Fruit fly (Drosophila melanogaster) whole organism, embryonic: Measurements from ENCODE around the gene CG14340.

ENCODE experiments used
- CG10267 ChIP-seq: fragments of 200-800 bp; sonication (Bioruptor generic); optimal IDR thresholded peaks from 2 replicates; lab custom pipeline; 2018; ENCODE audit warnings: missing biosample characterization, mild to moderate bottlenecking, missing genetic modification characterization, moderate library complexity
- CG11093 ChIP-seq: fragments of 200-800 bp; sonication (Bioruptor generic); IDR thresholded peaks from 3 replicates; pipeline ENCODE4 v1.3.6; 2022; ENCODE audit warnings: missing biosample characterization, missing genetic modification characterization
- CG11560 ChIP-seq: fragments of 200-800 bp; sonication (Bioruptor generic); IDR thresholded peaks from 3 replicates; pipeline ENCODE4 v1.3.6; 2022; ENCODE audit warnings: missing biosample characterization, missing genetic modification characterization
- CG12104 ChIP-seq: fragments of 200-800 bp; sonication (Bioruptor generic); optimal IDR thresholded peaks from 3 replicates; lab custom pipeline; 2016; ENCODE audit warnings: missing biosample characterization, missing genetic modification characterization
- CG13624 ChIP-seq: fragments of 200-800 bp; sonication (Bioruptor generic); optimal IDR thresholded peaks from 2 replicates; lab custom pipeline; 2016; ENCODE audit warnings: missing biosample characterization, missing genetic modification characterization
- CG15073 ChIP-seq: fragments of 200-800 bp; sonication (Bioruptor generic); optimal IDR thresholded peaks from 2 replicates; lab custom pipeline; 2016; ENCODE audit warnings: missing biosample characterization, missing genetic modification characterization
- CG15479 ChIP-seq: fragments of 200-800 bp; sonication (Bioruptor generic); optimal IDR thresholded peaks from 3 replicates; lab custom pipeline; 2019; ENCODE audit warnings: missing biosample characterization, mild to moderate bottlenecking, missing genetic modification characterization, moderate library complexity
- CG15601 ChIP-seq: fragments of 200-800 bp; sonication (Bioruptor generic); optimal IDR thresholded peaks from 3 replicates; lab custom pipeline; 2019; ENCODE audit warnings: missing biosample characterization, mild to moderate bottlenecking, missing genetic modification characterization, moderate library complexity
- CG1603 ChIP-seq: fragments of 200-800 bp; sonication (Bioruptor generic); optimal IDR thresholded peaks from 2 replicates; lab custom pipeline; 2019; ENCODE audit warnings: missing biosample characterization, mild to moderate bottlenecking, missing genetic modification characterization, moderate library complexity
- CG16863 ChIP-seq: fragments of 200-800 bp; sonication (Bioruptor generic); optimal IDR thresholded peaks from 3 replicates; lab custom pipeline; 2016; ENCODE audit warnings: missing biosample characterization, missing genetic modification characterization
- CG18764 ChIP-seq: fragments of 200-800 bp; sonication (Bioruptor generic); optimal IDR thresholded peaks from 3 replicates; lab custom pipeline; 2016; ENCODE audit warnings: missing biosample characterization, missing genetic modification characterization
- CG2129 ChIP-seq: fragments of 200-800 bp; sonication (Bioruptor generic); IDR thresholded peaks from 2 replicates; pipeline ENCODE4 v1.3.6; 2022; ENCODE audit warnings: missing biosample characterization, missing genetic modification characterization; ENCODE audit not compliant: partially characterized antibody
- CG2199 ChIP-seq: fragments of 200-800 bp; sonication (Bioruptor generic); IDR thresholded peaks from 3 replicates; pipeline ENCODE4 v1.3.6; 2022; ENCODE audit warnings: missing biosample characterization, missing genetic modification characterization
- CG2889 ChIP-seq: fragments of 200-800 bp; sonication (Bioruptor generic); IDR thresholded peaks from 3 replicates; pipeline ENCODE4 v1.3.6; 2022; ENCODE audit warnings: missing biosample characterization, missing genetic modification characterization
- CG30403 ChIP-seq: fragments of 200-800 bp; sonication (Bioruptor generic); optimal IDR thresholded peaks from 3 replicates; lab custom pipeline; 2016; ENCODE audit warnings: missing biosample characterization, missing genetic modification characterization
- CG32767 ChIP-seq: fragments of 200-800 bp; sonication (Bioruptor generic); IDR thresholded peaks from 2 replicates; pipeline ENCODE4 v1.3.6; 2022; ENCODE audit warnings: missing biosample characterization, missing genetic modification characterization
- CG4360 ChIP-seq: fragments of 200-800 bp; sonication (Bioruptor generic); IDR thresholded peaks from 2 replicates; pipeline ENCODE4 v1.3.6; 2022; ENCODE audit warnings: missing biosample characterization, missing genetic modification characterization
- CG4820 ChIP-seq: fragments of 200-800 bp; sonication (Bioruptor generic); optimal IDR thresholded peaks from 3 replicates; lab custom pipeline; 2016; ENCODE audit warnings: missing biosample characterization, missing genetic modification characterization
- CG9609 ChIP-seq: fragments of 200-800 bp; sonication (Bioruptor generic); optimal IDR thresholded peaks from 3 replicates; lab custom pipeline; 2016; ENCODE audit warnings: missing biosample characterization, missing genetic modification characterization
- D ChIP-seq, 2 experiments: fragments of 200-800 bp in 1 of 2; fragments of >200 bp in 1 of 2; sonication (Bioruptor generic) in 1 of 2; optimal IDR thresholded peaks; 2 replicates in 1 of 2; 3 replicates in 1 of 2; lab custom pipeline; 2017; ENCODE audit warnings: mild to moderate bottlenecking in 1 of 2, missing biosample characterization in 1 of 2, missing genetic modification characterization in 1 of 2, missing genetic modification reagents in 1 of 2
- D19A ChIP-seq: fragments of 200-800 bp; optimal IDR thresholded peaks from 3 replicates; lab custom pipeline; 2019; ENCODE audit warnings: missing biosample characterization, mild to moderate bottlenecking, missing genetic modification characterization, moderate library complexity
- Doc3 ChIP-seq: fragments of 200-800 bp; sonication (Bioruptor generic); IDR thresholded peaks from 3 replicates; pipeline ENCODE4 v1.3.6; 2022; ENCODE audit warnings: missing biosample characterization, missing genetic modification characterization; ENCODE audit not compliant: partially characterized antibody
- Hmx ChIP-seq: fragments of 200-800 bp; sonication (Bioruptor generic); optimal IDR thresholded peaks from 2 replicates; lab custom pipeline; 2016; ENCODE audit warnings: missing biosample characterization, missing genetic modification characterization
- Hsf ChIP-seq: fragments of 200-800 bp; sonication (Bioruptor generic); optimal IDR thresholded peaks from 3 replicates; lab custom pipeline; 2016; ENCODE audit warnings: missing biosample characterization, missing genetic modification characterization
- MTF-1 ChIP-seq: fragments of 200-800 bp; sonication (Bioruptor generic); optimal IDR thresholded peaks from 2 replicates; lab custom pipeline; 2018; ENCODE audit warnings: missing biosample characterization, mild to moderate bottlenecking, missing genetic modification characterization, borderline replicate concordance
- Ssrp ChIP-seq: fragments of 200-800 bp; sonication (Bioruptor generic); optimal IDR thresholded peaks from 2 replicates; lab custom pipeline; 2018; ENCODE audit warnings: missing biosample characterization, mild to moderate bottlenecking, missing genetic modification characterization, moderate library complexity
- Tbp ChIP-seq: fragments of >200 bp; optimal IDR thresholded peaks from 2 replicates; lab custom pipeline; 2018; ENCODE audit warnings: missing biosample characterization, missing genetic modification characterization
- br ChIP-seq: fragments of >200 bp; optimal IDR thresholded peaks from 2 replicates; lab custom pipeline; 2017
- bsh ChIP-seq, 2 experiments: fragments of 200-800 bp; sonication (Bioruptor generic); optimal IDR thresholded peaks; 2 replicates each; lab custom pipeline; 2017 to 2018; ENCODE audit warnings: mild to moderate bottlenecking in 2 of 2, missing biosample characterization in 2 of 2, missing genetic modification characterization in 2 of 2, moderate library complexity in 1 of 2
- chif ChIP-seq, 2 experiments: fragments of 200-800 bp; sonication (Bioruptor generic); optimal IDR thresholded peaks; 3 replicates each; lab custom pipeline; 2016; ENCODE audit warnings: missing biosample characterization in 2 of 2, missing genetic modification characterization in 2 of 2
- esg ChIP-seq: fragments of 200-800 bp; sonication (Bioruptor generic); conservative IDR thresholded peaks from 2 replicates; pipeline ENCODE4 v1.3.6; 2022; ENCODE audit warnings: missing biosample characterization, missing genetic modification characterization
- grn ChIP-seq: fragments of 200-800 bp; sonication (Bioruptor generic); optimal IDR thresholded peaks from 3 replicates; lab custom pipeline; 2017; ENCODE audit warnings: missing biosample characterization, missing genetic modification characterization
- klu ChIP-seq: fragments of 200-800 bp; sonication (Bioruptor generic); IDR thresholded peaks from 2 replicates; pipeline ENCODE4 v1.3.6; 2022; ENCODE audit warnings: missing biosample characterization, missing genetic modification characterization
- maf-S ChIP-seq: fragments of 200-800 bp; sonication (Bioruptor generic); optimal IDR thresholded peaks from 2 replicates; lab custom pipeline; 2016; ENCODE audit warnings: missing biosample characterization, missing genetic modification characterization
- mam ChIP-seq: fragments of 200-800 bp; sonication (Bioruptor generic); optimal IDR thresholded peaks from 3 replicates; lab custom pipeline; 2016; ENCODE audit warnings: missing biosample characterization, missing genetic modification characterization
- mirr ChIP-seq: fragments of 200-800 bp; sonication (Bioruptor generic); optimal IDR thresholded peaks from 3 replicates; lab custom pipeline; 2018; ENCODE audit warnings: missing biosample characterization, mild to moderate bottlenecking, missing genetic modification characterization
- mld ChIP-seq: fragments of 200-800 bp; sonication (Bioruptor generic); IDR thresholded peaks from 3 replicates; pipeline ENCODE4 v1.3.6; 2022; ENCODE audit warnings: missing biosample characterization, missing genetic modification characterization; ENCODE audit not compliant: partially characterized antibody
- pzg ChIP-seq: fragments of 200-800 bp; sonication (Bioruptor generic); optimal IDR thresholded peaks from 3 replicates; lab custom pipeline; 2018; ENCODE audit warnings: missing biosample characterization, mild to moderate bottlenecking, missing genetic modification characterization, moderate library complexity
- ro ChIP-seq: fragments of 200-800 bp; sonication (Bioruptor generic); IDR thresholded peaks from 2 replicates; pipeline ENCODE4 v1.3.6; 2022; ENCODE audit warnings: missing biosample characterization, missing genetic modification characterization
- row ChIP-seq: fragments of 200-800 bp; sonication (Bioruptor generic); IDR thresholded peaks from 3 replicates; pipeline ENCODE4 v1.3.6; 2022; ENCODE audit warnings: missing biosample characterization, missing genetic modification characterization
- scrt ChIP-seq: fragments of 200-800 bp; sonication (Bioruptor generic); optimal IDR thresholded peaks from 2 replicates; lab custom pipeline; 2018; ENCODE audit warnings: missing biosample characterization, mild to moderate bottlenecking, missing genetic modification characterization, moderate library complexity
- sens ChIP-seq: fragments of 200-800 bp; sonication (Bioruptor generic); peaks from one replicate; lab custom pipeline; 2016; ENCODE audit warnings: missing biosample characterization, missing genetic modification characterization
- sima ChIP-seq: fragments of 200-800 bp; sonication (Bioruptor generic); optimal IDR thresholded peaks from 2 replicates; lab custom pipeline; 2016; ENCODE audit warnings: missing biosample characterization, missing genetic modification characterization
- sisA ChIP-seq: fragments of 200-800 bp; sonication (Bioruptor generic); IDR thresholded peaks from 2 replicates; pipeline ENCODE4 v1.3.6; 2022; ENCODE audit warnings: missing biosample characterization, missing genetic modification characterization
- stc ChIP-seq: fragments of 200-800 bp; sonication (Bioruptor generic); IDR thresholded peaks from 2 replicates; pipeline ENCODE4 v1.3.6; 2022; ENCODE audit warnings: missing biosample characterization, missing genetic modification characterization
- tll ChIP-seq, 2 experiments: fragments of 200-800 bp in 1 of 2; fragments of >200 bp in 1 of 2; sonication (Bioruptor generic) in 1 of 2; optimal IDR thresholded peaks; 2 replicates each; lab custom pipeline; 2017 to 2019; ENCODE audit warnings: missing biosample characterization in 2 of 2, missing genetic modification characterization in 2 of 2, mild to moderate bottlenecking in 1 of 2, moderate library complexity in 1 of 2
- twi ChIP-seq: fragments of 200-800 bp; optimal IDR thresholded peaks from 2 replicates; lab custom pipeline; 2019; ENCODE audit warnings: missing biosample characterization, mild to moderate bottlenecking, missing genetic modification characterization, moderate library complexity
- vvl ChIP-seq: fragments of 200-800 bp; sonication (Bioruptor generic); IDR thresholded peaks from 2 replicates; pipeline ENCODE4 v1.3.6; 2022; ENCODE audit warnings: missing biosample characterization, missing genetic modification characterization
- wek ChIP-seq: fragments of 200-800 bp; sonication (Bioruptor generic); optimal IDR thresholded peaks from 3 replicates; lab custom pipeline; 2018; ENCODE audit warnings: missing biosample characterization, mild to moderate bottlenecking, missing genetic modification characterization, moderate library complexity
- zen ChIP-seq: fragments of 200-800 bp; sonication (Bioruptor generic); optimal IDR thresholded peaks from 3 replicates; lab custom pipeline; 2018; ENCODE audit warnings: missing biosample characterization, mild to moderate bottlenecking, missing genetic modification characterization, moderate library complexity

CG14340 gene

DNA sequence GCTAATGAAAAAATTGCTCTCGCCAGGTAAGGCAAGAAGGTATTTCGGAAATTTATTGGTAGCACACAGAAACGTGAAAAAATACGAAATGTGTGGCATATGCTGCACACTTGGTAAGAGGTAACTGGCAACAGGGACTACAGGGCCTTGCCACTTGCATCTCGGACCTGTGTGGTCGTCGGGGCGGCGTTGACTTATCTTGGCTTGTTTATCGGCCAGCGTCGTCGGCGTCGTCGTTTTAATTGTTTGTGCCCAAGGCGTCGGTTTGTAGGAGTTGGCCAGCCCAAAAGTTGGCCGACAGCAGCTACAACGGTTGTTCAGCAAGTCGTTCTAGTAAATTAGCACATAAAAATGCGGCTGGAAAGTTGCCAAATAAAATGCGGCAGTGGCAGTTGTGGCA lies 46.4 kb upstream of the CG14340 start:
- no peak for TF ChIP-seq vvl
- TF ChIP-seq sisA (GFP tag; lab: Robert Waterston, UW), result no peak
- peak; percentile 39 for TF ChIP-seq zen (tag; lab: Kevin White, UChicago)
- TF ChIP-seq CG4820 (GFP tag; lab: Kevin White, UChicago), result no peak
- no peak for TF ChIP-seq CG11093 (GFP tag; lab: Robert Waterston, UW)
- TF ChIP-seq ro (GFP tag; lab: Robert Waterston, UW), result no peak
- TF ChIP-seq CG15479 (GFP tag; lab: Kevin White, UChicago), result peak; percentile 61
- no peak for TF ChIP-seq CG30403 (GFP tag; lab: Kevin White, UChicago)
- no peak for TF ChIP-seq pzg (GFP tag; lab: Kevin White, UChicago)
- TF ChIP-seq sens (GFP tag; lab: Kevin White, UChicago), result no peak
- TF ChIP-seq CG12104, result no peak
- TF ChIP-seq tll (GFP tag; optimal IDR thresholded peaks at IDR 0.05; lab: Kevin White, UChicago), result peak in 1 of 2 experiments; percentile 75
- TF ChIP-seq scrt (GFP tag; lab: Kevin White, UChicago), result no peak
- no peak for TF ChIP-seq CG10267 (tag; lab: Kevin White, UChicago)
- no peak for TF ChIP-seq row (GFP tag; lab: Robert Waterston, UW)
- TF ChIP-seq twi (tag; lab: Kevin White, UChicago), result peak; percentile 26
- no peak for TF ChIP-seq Hmx (GFP tag; lab: Kevin White, UChicago)
- TF ChIP-seq MTF-1 (GFP tag; lab: Kevin White, UChicago), result no peak
- no peak for TF ChIP-seq CG32767 (GFP tag; lab: Robert Waterston, UW)
- TF ChIP-seq D (optimal IDR thresholded peaks at IDR 0.05; lab: Kevin White, UChicago), result peak; percentile 45
- no peak for TF ChIP-seq D (GFP tag; optimal IDR thresholded peaks at IDR 0.05; lab: Kevin White, UChicago)
- TF ChIP-seq, all 482 proteins: peak for 5

- TF ChIP-seq CG18764 (no peak), Doc3 (GFP tag; lab: Robert Waterston, UW) (no peak), CG2889 (GFP tag; lab: Robert Waterston, UW) (no peak), mam (GFP tag; lab: Kevin White, UChicago) (no peak), mld (GFP tag; lab: Robert Waterston, UW) (no peak), Hsf (no peak), D19A (tag; lab: Kevin White, UChicago) (no peak), bsh (GFP tag; optimal IDR thresholded peaks at IDR 0.05; lab: Kevin White, UChicago) (no peak), wek (GFP tag; lab: Kevin White, UChicago) (no peak), CG2199 (peak; percentile 75; the same call in 2 of the 3 replicates), CG15601 (tag; lab: Kevin White, UChicago) (no peak), br (lab: Kevin White, UChicago) (no peak), esg (no peak), mirr (GFP tag; lab: Kevin White, UChicago) (no peak), Tbp (no peak), CG15073 (GFP tag; lab: Kevin White, UChicago) (no peak), CG32767 (GFP tag; lab: Robert Waterston, UW) (0 out of 2 replicates have a peak, but pooled peaks have one; percentile 28), D (optimal IDR thresholded peaks at IDR 0.05; lab: Kevin White, UChicago) (peak; percentile 82), D (GFP tag; optimal IDR thresholded peaks at IDR 0.05; lab: Kevin White, UChicago) (no peak), CG16863 (no peak), CG13624 (GFP tag; lab: Kevin White, UChicago) (no peak), CG9609 (GFP tag; lab: Kevin White, UChicago) (no peak), CG2129 (GFP tag; lab: Robert Waterston, UW) (no peak), chif (GFP tag; optimal IDR thresholded peaks at IDR 0.05; lab: Kevin White, UChicago) (no peak), Ssrp (tag; lab: Kevin White, UChicago) (no peak), maf-S (GFP tag; lab: Kevin White, UChicago) (no peak), klu (no peak), CG1603 (tag; lab: Kevin White, UChicago) (no peak), stc (GFP tag; lab: Robert Waterston, UW) (no peak), CG11560 (no peak), grn (GFP tag; lab: Kevin White, UChicago) (peak; percentile 29), sima (no peak), CG4360 (GFP tag; lab: Robert Waterston, UW) (no peak)
Observed at dm6 chr2L:1068004-1068403, 44.7 kb upstream of the CG14340 start.
